Fruit fly (Drosophila melanogaster): ENCODE results near the gene CG5151.

Gene CG5151

DNA sequence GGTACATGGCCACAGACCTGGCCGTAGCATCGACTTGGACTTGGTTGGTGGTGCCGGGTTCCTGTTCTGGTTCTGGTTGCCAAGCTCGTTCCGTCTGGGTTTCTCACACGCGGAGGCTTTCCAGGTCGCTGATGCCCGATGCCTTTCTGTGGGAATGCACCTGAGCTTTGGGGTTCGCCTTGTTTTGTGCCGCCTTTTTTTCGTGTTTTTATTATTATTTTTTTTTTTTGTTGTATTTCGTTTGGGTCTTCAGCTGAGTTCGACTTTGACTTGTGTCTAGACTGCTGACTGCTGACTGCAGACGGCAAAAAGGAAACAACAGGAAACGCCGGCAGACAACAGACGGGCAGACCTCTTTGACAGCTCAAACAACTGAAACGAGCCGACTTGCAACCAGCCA, 45.1 kb upstream of the CG5151 start:
- TF ChIP-seq CG32121 (GFP tag; IDR thresholded peaks at IDR 0.05) (no peak), Snoo (tag; optimal IDR thresholded peaks at IDR 0.05) (peak; percentile 32), CG13204 (GFP tag; optimal IDR thresholded peaks at IDR 0.05) (peak; percentile 64), Ets98B (GFP tag; IDR thresholded peaks at IDR 0.05) (no peak), Pif1B (GFP tag; optimal IDR thresholded peaks at IDR 0.05) (no peak), CG8159 (tag; optimal IDR thresholded peaks at IDR 0.05) (peak; percentile 20), EcR (GFP tag; optimal IDR thresholded peaks at IDR 0.05) (peak; percentile 71), CG34367 (tag; optimal IDR thresholded peaks at IDR 0.05) (no peak), CG14655 (GFP tag; optimal IDR thresholded peaks at IDR 0.05) (no peak)

DNA sequence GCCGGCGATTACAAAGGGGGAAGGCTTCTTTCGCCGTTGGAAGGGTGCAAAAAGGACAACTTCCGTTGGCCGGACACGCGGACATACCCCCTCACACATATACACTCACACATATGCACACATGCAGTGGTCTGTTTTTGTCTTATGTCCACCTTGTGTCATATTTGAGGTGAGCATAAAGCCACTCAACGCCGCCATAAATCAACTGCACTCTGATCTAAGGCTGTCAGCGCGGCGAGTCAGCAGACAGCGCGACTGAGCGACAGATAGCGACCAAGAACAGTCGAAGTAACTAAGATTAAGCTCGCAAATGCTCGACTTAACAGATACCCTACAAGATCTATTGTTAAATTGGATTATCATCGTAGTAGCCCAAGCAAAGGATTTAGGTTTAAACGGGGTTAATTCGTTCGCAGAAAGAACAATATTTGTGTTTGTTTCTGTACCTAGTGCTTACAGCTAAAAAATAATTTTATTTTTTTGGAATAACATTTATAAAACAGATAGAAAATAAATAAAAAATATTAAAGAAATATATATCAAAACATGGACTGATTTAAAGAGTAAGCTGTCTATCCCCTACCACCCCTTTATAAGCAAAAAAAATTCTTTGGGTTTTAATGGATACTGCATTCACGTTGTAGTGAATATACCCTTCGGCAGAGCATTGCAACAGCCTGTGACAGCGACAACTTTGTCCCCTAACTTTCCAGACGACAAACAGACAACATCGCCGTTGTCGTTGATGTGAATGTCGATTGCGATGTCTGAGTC, 44.5 kb upstream of the CG5151 start:
- TF ChIP-seq Pif1B (GFP tag; optimal IDR thresholded peaks at IDR 0.05) (no peak), CG34367 (tag; optimal IDR thresholded peaks at IDR 0.05) (no peak), Pif1A (GFP tag; optimal IDR thresholded peaks at IDR 0.05) (no peak), D1 (tag; optimal IDR thresholded peaks at IDR 0.05) (no peak), CG15710 (tag; optimal IDR thresholded peaks at IDR 0.05) (peak; percentile 23), CG14655 (GFP tag; optimal IDR thresholded peaks at IDR 0.05) (peak; percentile 43), CG8159 (tag; optimal IDR thresholded peaks at IDR 0.05) (peak; percentile 52), fd96Ca (GFP tag; IDR thresholded peaks at IDR 0.05) (no peak), EcR (GFP tag; optimal IDR thresholded peaks at IDR 0.05) (no peak), CG4496 (GFP tag; IDR thresholded peaks at IDR 0.05) (0 out of 3 replicates have a peak, but pooled peaks have one; percentile 24), CG12605 (GFP tag; IDR thresholded peaks at IDR 0.05) (no peak), Ets98B (GFP tag; IDR thresholded peaks at IDR 0.05) (no peak), rn (GFP tag; IDR thresholded peaks at IDR 0.05) (no peak), CG9948 (tag; optimal IDR thresholded peaks at IDR 0.05) (no peak)

DNA sequence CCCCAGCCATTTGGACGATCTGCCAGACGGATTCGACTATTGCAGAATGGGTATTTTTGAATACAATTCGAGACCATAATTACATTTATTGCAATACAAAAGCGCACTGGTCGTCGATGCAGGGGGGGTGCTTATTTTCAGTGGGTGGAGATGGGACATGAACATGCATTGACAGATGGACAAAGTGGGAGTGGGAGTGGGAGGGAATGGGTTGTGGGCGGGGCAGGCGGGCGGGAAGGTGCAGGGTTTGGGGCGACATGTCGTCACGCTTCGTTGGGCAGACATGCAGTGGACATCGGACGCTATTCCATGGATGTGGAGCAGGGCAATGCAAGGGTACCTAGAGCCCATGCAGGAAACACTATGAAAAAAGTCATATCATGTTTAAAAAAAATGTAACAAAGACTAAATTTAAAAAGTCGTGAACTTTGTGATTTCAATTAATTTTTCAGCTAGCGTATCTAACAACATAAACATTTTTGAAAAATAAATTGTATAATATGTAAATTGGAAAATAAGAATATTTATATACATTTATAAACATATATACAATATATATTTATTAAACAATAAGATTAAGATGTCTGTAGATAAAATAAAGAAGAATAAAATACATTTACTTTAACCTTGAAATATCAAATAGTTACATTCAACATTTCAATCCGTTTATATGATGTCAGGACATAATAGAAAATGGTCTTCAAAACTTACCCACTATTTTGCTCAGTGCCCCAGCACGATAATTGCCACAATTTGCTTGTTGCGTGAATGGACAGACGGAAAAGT, 43.7 kb upstream of the CG5151 start:
- TF ChIP-seq CG14655 (GFP tag; optimal IDR thresholded peaks at IDR 0.05) (no peak), D1 (tag; optimal IDR thresholded peaks at IDR 0.05) (no peak), CG12605 (GFP tag; IDR thresholded peaks at IDR 0.05) (no peak), CG13204 (GFP tag; optimal IDR thresholded peaks at IDR 0.05) (peak; percentile 62), CG9948 (tag; optimal IDR thresholded peaks at IDR 0.05) (peak; percentile 35), CG4496 (GFP tag; IDR thresholded peaks at IDR 0.05) (0 out of 3 replicates have a peak, but pooled peaks have one; percentile 37), CG10348 (GFP tag; IDR thresholded peaks at IDR 0.05) (no peak), CG17806 (tag; optimal IDR thresholded peaks at IDR 0.05) (peak; percentile 24), CG8159 (tag; optimal IDR thresholded peaks at IDR 0.05) (peak; percentile 80), CG34367 (tag; optimal IDR thresholded peaks at IDR 0.05) (peak; percentile 35), CG8301 (tag; optimal IDR thresholded peaks at IDR 0.05) (no peak), Pif1B (GFP tag; optimal IDR thresholded peaks at IDR 0.05) (no peak), CG15710 (tag; optimal IDR thresholded peaks at IDR 0.05) (peak; percentile 59)

DNA sequence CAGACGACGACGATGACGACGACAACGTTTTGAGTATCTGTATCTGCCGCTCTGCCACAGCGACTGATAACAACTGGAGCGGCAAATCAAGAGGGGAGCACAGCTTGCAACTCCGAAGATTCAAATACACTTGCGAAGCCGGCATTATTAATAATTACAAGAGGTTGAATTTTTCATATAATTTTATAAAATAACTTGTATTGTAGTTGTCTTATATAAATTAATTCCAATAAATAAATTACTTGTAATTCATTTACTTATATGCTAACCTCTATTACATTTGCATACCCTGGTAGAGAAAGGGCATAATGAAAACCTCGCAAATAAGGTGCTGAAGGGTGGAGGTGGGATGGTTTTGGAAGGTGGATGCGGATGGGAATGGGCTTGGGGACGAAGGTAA, 39.6 kb upstream of the CG5151 start:
- TF ChIP-seq CG10348 (GFP tag; IDR thresholded peaks at IDR 0.05) (no peak), CG17806 (tag; optimal IDR thresholded peaks at IDR 0.05) (peak; percentile 84), CG32121 (GFP tag; IDR thresholded peaks at IDR 0.05) (0 out of 2 replicates have a peak, but pooled peaks have one; percentile 38), rn (GFP tag; IDR thresholded peaks at IDR 0.05) (peak; percentile 21; the same call in 1 of the 2 replicates), Pif1A (GFP tag; optimal IDR thresholded peaks at IDR 0.05) (peak; percentile 34), CG9948 (tag; optimal IDR thresholded peaks at IDR 0.05) (peak; percentile 76), CG4496 (GFP tag; IDR thresholded peaks at IDR 0.05) (no peak), CG8159 (tag; optimal IDR thresholded peaks at IDR 0.05) (peak; percentile 89), fd96Ca (GFP tag; IDR thresholded peaks at IDR 0.05) (no peak), CG34367 (tag; optimal IDR thresholded peaks at IDR 0.05) (peak; percentile 66), CG8301 (tag; optimal IDR thresholded peaks at IDR 0.05) (peak; percentile 16), EcR (GFP tag; optimal IDR thresholded peaks at IDR 0.05) (peak; percentile 15), gl (tag; optimal IDR thresholded peaks at IDR 0.05) (peak; percentile 17), CG15710 (tag; optimal IDR thresholded peaks at IDR 0.05) (peak; percentile 82), D1 (tag; optimal IDR thresholded peaks at IDR 0.05) (peak; percentile 38), Pif1B (GFP tag; optimal IDR thresholded peaks at IDR 0.05) (peak; percentile 60), Ets98B (GFP tag; IDR thresholded peaks at IDR 0.05) (0 out of 2 replicates have a peak, but pooled peaks have one; percentile 16), CG13204 (GFP tag; optimal IDR thresholded peaks at IDR 0.05) (no peak), CG12605 (GFP tag; IDR thresholded peaks at IDR 0.05) (no peak), Snoo (tag; optimal IDR thresholded peaks at IDR 0.05) (peak; percentile 72), CG14655 (GFP tag; optimal IDR thresholded peaks at IDR 0.05) (peak; percentile 43)

DNA sequence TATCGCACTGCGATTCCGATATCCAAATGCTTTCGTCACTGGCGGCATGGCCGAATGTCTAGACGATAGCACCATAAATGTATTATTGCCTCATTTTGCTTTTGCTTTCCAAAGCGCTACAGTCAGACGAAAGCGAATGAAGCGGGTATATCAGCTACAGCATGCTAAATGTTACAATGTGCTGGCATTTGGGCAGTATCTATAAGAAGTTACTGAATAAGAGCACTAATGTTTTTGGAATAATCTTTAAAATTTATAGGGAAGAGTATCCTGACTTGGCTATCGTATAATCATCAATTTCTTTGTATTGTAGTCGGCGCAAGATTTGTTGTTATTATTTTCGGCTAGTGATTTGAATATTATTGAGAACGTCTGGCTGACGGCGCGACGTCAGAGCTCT, 38.7 kb upstream of the CG5151 start:
- no peak for TF ChIP-seq CG13204 (GFP tag; optimal IDR thresholded peaks at IDR 0.05)
- peak; percentile 74 for TF ChIP-seq CG4496 (GFP tag; IDR thresholded peaks at IDR 0.05)
- peak; percentile 39; the same call in 1 of the 2 replicates for TF ChIP-seq CG12605 (GFP tag; IDR thresholded peaks at IDR 0.05)
- TF ChIP-seq CG14655 (GFP tag; optimal IDR thresholded peaks at IDR 0.05): peak; percentile 57
- TF ChIP-seq CG34367 (tag; optimal IDR thresholded peaks at IDR 0.05): peak; percentile 55
- TF ChIP-seq CG8301 (tag; optimal IDR thresholded peaks at IDR 0.05): peak; percentile 47
- peak; percentile 75 for TF ChIP-seq CG17806 (tag; optimal IDR thresholded peaks at IDR 0.05)
- TF ChIP-seq fd96Ca (GFP tag; IDR thresholded peaks at IDR 0.05): peak; percentile 59; the same call in 1 of the 3 replicates
- peak; percentile 65 for TF ChIP-seq Snoo (tag; optimal IDR thresholded peaks at IDR 0.05)
- TF ChIP-seq CG15710 (tag; optimal IDR thresholded peaks at IDR 0.05): peak; percentile 76
- TF ChIP-seq D1 (tag; optimal IDR thresholded peaks at IDR 0.05): peak; percentile 32
- peak; percentile 44 for TF ChIP-seq Pif1A (GFP tag; optimal IDR thresholded peaks at IDR 0.05)
- peak; percentile 76 for TF ChIP-seq CG9948 (tag; optimal IDR thresholded peaks at IDR 0.05)
- no peak for TF ChIP-seq EcR (GFP tag; optimal IDR thresholded peaks at IDR 0.05)
- no peak for TF ChIP-seq CG10348 (GFP tag; IDR thresholded peaks at IDR 0.05)
- TF ChIP-seq gl (tag; optimal IDR thresholded peaks at IDR 0.05): peak; percentile 33
- peak; percentile 81 for TF ChIP-seq CG8159 (tag; optimal IDR thresholded peaks at IDR 0.05)
- TF ChIP-seq Pif1B (GFP tag; optimal IDR thresholded peaks at IDR 0.05): peak; percentile 10
- TF ChIP-seq Ets98B (GFP tag; IDR thresholded peaks at IDR 0.05): peak; percentile 61
- peak; percentile 61 for TF ChIP-seq CG32121 (GFP tag; IDR thresholded peaks at IDR 0.05)
- TF ChIP-seq rn (GFP tag; IDR thresholded peaks at IDR 0.05): no peak; the same call in 1 of the 2 replicates
